Fruit fly (Drosophila melanogaster) whole organism, embryonic: ENCODE data around the gene Ccp84Aa.

ENCODE experiments used
- B-H2 ChIP-seq: fragments of 200-800 bp; sonication (Bioruptor generic); optimal IDR thresholded peaks from 2 replicates; lab custom pipeline; 2018; ENCODE audit warnings: missing biosample characterization, mild to moderate bottlenecking, missing genetic modification characterization
- CG1024 ChIP-seq: fragments of 200-800 bp; sonication (Bioruptor generic); IDR thresholded peaks from 2 replicates; pipeline ENCODE4 v1.3.6; 2022; ENCODE audit warnings: missing biosample characterization, missing genetic modification characterization
- CG10321 ChIP-seq: fragments of 200-800 bp; sonication (Bioruptor generic); IDR thresholded peaks from 2 replicates; pipeline ENCODE4 v1.3.6; 2022; ENCODE audit warnings: missing biosample characterization, missing genetic modification characterization
- CG10654 ChIP-seq: fragments of 200-800 bp; sonication (Bioruptor generic); optimal IDR thresholded peaks from 2 replicates; lab custom pipeline; 2016; ENCODE audit warnings: missing biosample characterization, missing genetic modification characterization
- CG1529 ChIP-seq: fragments of 200-800 bp; sonication (Bioruptor generic); optimal IDR thresholded peaks from 3 replicates; lab custom pipeline; 2018; ENCODE audit warnings: missing biosample characterization, missing genetic modification characterization
- CG16815 ChIP-seq: fragments of 200-800 bp; sonication (Bioruptor generic); optimal IDR thresholded peaks from 3 replicates; lab custom pipeline; 2017; ENCODE audit warnings: missing biosample characterization, mild to moderate bottlenecking, missing genetic modification characterization
- CG17361 ChIP-seq: fragments of 200-800 bp; sonication (Bioruptor generic); IDR thresholded peaks from 3 replicates; pipeline ENCODE4 v1.3.6; 2022; ENCODE audit warnings: missing biosample characterization, missing genetic modification characterization
- CG18011 ChIP-seq: fragments of 200-800 bp; sonication (Bioruptor generic); optimal IDR thresholded peaks from 2 replicates; lab custom pipeline; 2017; ENCODE audit warnings: missing biosample characterization, missing genetic modification characterization, mild to moderate bottlenecking, moderate library complexity, missing genotype
- CG18262 ChIP-seq: fragments of 200-800 bp; optimal IDR thresholded peaks from 3 replicates; lab custom pipeline; 2019; ENCODE audit warnings: missing biosample characterization, mild to moderate bottlenecking, missing genetic modification characterization, moderate library complexity
- CG30431 ChIP-seq: fragments of 200-800 bp; sonication (Bioruptor generic); optimal IDR thresholded peaks from 2 replicates; lab custom pipeline; 2017; ENCODE audit warnings: missing biosample characterization, missing genetic modification characterization
- CG32767 ChIP-seq: fragments of 200-800 bp; sonication (Bioruptor generic); IDR thresholded peaks from 2 replicates; pipeline ENCODE4 v1.3.6; 2022; ENCODE audit warnings: missing biosample characterization, missing genetic modification characterization
- CG34422 ChIP-seq: fragments of 200-800 bp; sonication (Bioruptor generic); IDR thresholded peaks from 3 replicates; pipeline ENCODE4 v1.3.6; 2022; ENCODE audit warnings: missing biosample characterization, missing genetic modification characterization
- CG4328 ChIP-seq: fragments of 200-800 bp; sonication (Bioruptor generic); optimal IDR thresholded peaks from 3 replicates; lab custom pipeline; 2017; ENCODE audit warnings: missing biosample characterization, missing genetic modification reagents, missing genetic modification characterization
- CG5180 ChIP-seq: fragments of 200-800 bp; sonication (Bioruptor generic); optimal IDR thresholded peaks from 3 replicates; lab custom pipeline; 2017; ENCODE audit warnings: missing biosample characterization, missing genetic modification characterization, mild to moderate bottlenecking, moderate library complexity, missing genetic modification reagents
- CG6272 ChIP-seq: fragments of 200-800 bp; sonication (Bioruptor generic); IDR thresholded peaks from 2 replicates; pipeline ENCODE4 v1.3.6; 2022; ENCODE audit warnings: missing biosample characterization, missing genetic modification characterization
- CG7556 ChIP-seq: fragments of 200-800 bp; sonication (Bioruptor generic); optimal IDR thresholded peaks from 2 replicates; lab custom pipeline; 2017; ENCODE audit warnings: missing biosample characterization, mild to moderate bottlenecking, missing genetic modification characterization
- CG8765 ChIP-seq: fragments of 200-800 bp; sonication (Bioruptor generic); IDR thresholded peaks from 2 replicates; pipeline ENCODE4 v1.3.6; 2022; ENCODE audit warnings: missing biosample characterization, missing genetic modification characterization
- CkIIα-i1 ChIP-seq: fragments of 200-800 bp; sonication (Bioruptor generic); IDR thresholded peaks from 2 replicates; pipeline ENCODE4 v1.3.6; 2022; ENCODE audit warnings: missing biosample characterization, missing genetic modification characterization
- D ChIP-seq, 2 experiments: fragments of 200-800 bp in 1 of 2; fragments of >200 bp in 1 of 2; sonication (Bioruptor generic) in 1 of 2; optimal IDR thresholded peaks; 2 replicates in 1 of 2; 3 replicates in 1 of 2; lab custom pipeline; 2017; ENCODE audit warnings: mild to moderate bottlenecking in 1 of 2, missing biosample characterization in 1 of 2, missing genetic modification characterization in 1 of 2, missing genetic modification reagents in 1 of 2
- Deaf1 ChIP-seq: fragments of 200-800 bp; optimal IDR thresholded peaks from 3 replicates; lab custom pipeline; 2019; ENCODE audit warnings: missing biosample characterization, mild to moderate bottlenecking, missing genetic modification characterization, moderate library complexity
- ERR ChIP-seq: fragments of 200-800 bp; sonication (Bioruptor generic); optimal IDR thresholded peaks from 2 replicates; lab custom pipeline; 2016; ENCODE audit warnings: missing biosample characterization, missing genetic modification characterization
- HLHmδ ChIP-seq: fragments of 200-800 bp; sonication (Bioruptor generic); optimal IDR thresholded peaks from 2 replicates; lab custom pipeline; 2018; ENCODE audit warnings: missing biosample characterization, mild to moderate bottlenecking, missing genetic modification characterization, moderate library complexity
- Jarid2 ChIP-seq: fragments of 200-800 bp; sonication (Bioruptor generic); optimal IDR thresholded peaks from 3 replicates; lab custom pipeline; 2017; ENCODE audit warnings: mild to moderate bottlenecking, missing biosample characterization, missing genetic modification reagents, missing genetic modification characterization
- MBD-R2 ChIP-seq: fragments of 200-800 bp; sonication (Bioruptor generic); IDR thresholded peaks from 2 replicates; pipeline ENCODE4 v1.3.6; 2022; ENCODE audit warnings: missing biosample characterization, missing genetic modification characterization
- Med ChIP-seq: fragments of 200-800 bp; sonication (Bioruptor generic); peaks from one replicate; lab custom pipeline; 2016; ENCODE audit warnings: missing biosample characterization, missing genetic modification characterization, mild to moderate bottlenecking, inconsistent platforms, moderate library complexity
- Nf-YA ChIP-seq: fragments of 200-800 bp; sonication (Bioruptor generic); IDR thresholded peaks from 2 replicates; pipeline ENCODE4 v1.3.6; 2022; ENCODE audit warnings: missing biosample characterization, missing genetic modification characterization
- Nf-YB ChIP-seq: fragments of 200-800 bp; sonication (Bioruptor generic); optimal IDR thresholded peaks from 3 replicates; lab custom pipeline; 2019; ENCODE audit warnings: missing biosample characterization, mild to moderate bottlenecking, missing genetic modification characterization, moderate library complexity
- Nf-YC ChIP-seq: fragments of 200-800 bp; optimal IDR thresholded peaks from 3 replicates; lab custom pipeline; 2019; ENCODE audit warnings: missing biosample characterization, mild to moderate bottlenecking, missing genetic modification characterization, moderate library complexity
- NfI ChIP-seq: fragments of 200-800 bp; sonication (Bioruptor generic); optimal IDR thresholded peaks from 3 replicates; lab custom pipeline; 2018; ENCODE audit warnings: missing biosample characterization, mild to moderate bottlenecking, missing genetic modification characterization, moderate library complexity
- Rx ChIP-seq: fragments of 200-800 bp; sonication (Bioruptor generic); IDR thresholded peaks from 2 replicates; pipeline ENCODE4 v1.3.6; 2022; ENCODE audit warnings: missing biosample characterization, missing genetic modification characterization
- Xrp1 ChIP-seq: fragments of 200-800 bp; sonication (Bioruptor generic); IDR thresholded peaks from 2 replicates; pipeline ENCODE4 v1.3.6; 2022; ENCODE audit warnings: missing biosample characterization, missing genetic modification characterization
- ara ChIP-seq: fragments of 200-800 bp; sonication (Bioruptor generic); IDR thresholded peaks from 2 replicates; pipeline ENCODE4 v1.3.6; 2022; ENCODE audit warnings: missing biosample characterization, missing genetic modification characterization
- bbx ChIP-seq: fragments of 200-800 bp; sonication (Bioruptor generic); IDR thresholded peaks from 2 replicates; pipeline ENCODE4 v1.3.6; 2022; ENCODE audit warnings: missing biosample characterization, missing genetic modification characterization; ENCODE audit not compliant: partially characterized antibody
- cwo ChIP-seq: fragments of 200-800 bp; sonication (Bioruptor generic); optimal IDR thresholded peaks from 3 replicates; lab custom pipeline; 2017; ENCODE audit warnings: missing biosample characterization, missing genetic modification characterization, mild to moderate bottlenecking, moderate library complexity, missing genetic modification reagents
- exex ChIP-seq: fragments of 200-800 bp; sonication (Bioruptor generic); optimal IDR thresholded peaks from 4 replicates; lab custom pipeline; 2018; ENCODE audit warnings: missing biosample characterization, mild to moderate bottlenecking, missing genetic modification characterization, moderate library complexity
- gem ChIP-seq: fragments of 200-800 bp; sonication (Bioruptor generic); optimal IDR thresholded peaks from 2 replicates; lab custom pipeline; 2019; ENCODE audit warnings: missing biosample characterization, mild to moderate bottlenecking, missing genetic modification characterization, moderate library complexity
- jumu ChIP-seq: fragments of 200-800 bp; sonication (Bioruptor generic); optimal IDR thresholded peaks from 3 replicates; lab custom pipeline; 2016; ENCODE audit warnings: missing biosample characterization, missing genetic modification characterization
- kay ChIP-seq: fragments of 200-800 bp; sonication (Bioruptor generic); optimal IDR thresholded peaks from 2 replicates; lab custom pipeline; 2016; ENCODE audit warnings: missing biosample characterization, missing genetic modification characterization
- oc ChIP-seq: fragments of 200-800 bp; sonication (Bioruptor generic); optimal IDR thresholded peaks from 2 replicates; lab custom pipeline; 2018; ENCODE audit warnings: missing biosample characterization, mild to moderate bottlenecking, missing genetic modification characterization, moderate library complexity
- odd ChIP-seq: fragments of 200-800 bp; sonication (Bioruptor generic); optimal IDR thresholded peaks from 2 replicates; lab custom pipeline; 2017; ENCODE audit warnings: missing biosample characterization, mild to moderate bottlenecking, missing genetic modification characterization
- org-1 ChIP-seq: fragments of 200-800 bp; sonication (Bioruptor generic); optimal IDR thresholded peaks from 2 replicates; lab custom pipeline; 2017; ENCODE audit warnings: missing biosample characterization, missing genetic modification characterization
- pb ChIP-seq: fragments of 200-800 bp; sonication (Bioruptor generic); optimal IDR thresholded peaks from 3 replicates; lab custom pipeline; 2016; ENCODE audit warnings: missing biosample characterization, missing genetic modification characterization
- pros ChIP-seq: fragments of 200-800 bp; sonication (Bioruptor generic); optimal IDR thresholded peaks from 3 replicates; lab custom pipeline; 2019; ENCODE audit warnings: missing biosample characterization, mild to moderate bottlenecking, missing genetic modification characterization, moderate library complexity
- psq ChIP-seq: fragments of 200-800 bp; sonication (Bioruptor generic); optimal IDR thresholded peaks from 2 replicates; lab custom pipeline; 2017; ENCODE audit warnings: missing biosample characterization, missing genetic modification characterization
- sc ChIP-seq, 3 experiments: fragments of >200 bp in 2 of 3; fragments of 200-800 bp in 1 of 3; sonication (Bioruptor generic) in 1 of 3; optimal IDR thresholded peaks; 2 replicates in 2 of 3; 3 replicates in 1 of 3; lab custom pipeline; 2017; ENCODE audit warnings: mild to moderate bottlenecking in 1 of 3, missing biosample characterization in 1 of 3, missing genetic modification characterization in 1 of 3, missing genetic modification reagents in 1 of 3
- shn ChIP-seq: fragments of 200-800 bp; sonication (Bioruptor generic); optimal IDR thresholded peaks from 3 replicates; lab custom pipeline; 2016; ENCODE audit warnings: missing biosample characterization, missing genetic modification characterization
- sr ChIP-seq: fragments of 200-800 bp; sonication (Bioruptor generic); IDR thresholded peaks from 3 replicates; pipeline ENCODE4 v1.3.6; 2022; ENCODE audit warnings: missing biosample characterization, missing genetic modification characterization
- tll ChIP-seq, 2 experiments: fragments of 200-800 bp in 1 of 2; fragments of >200 bp in 1 of 2; sonication (Bioruptor generic) in 1 of 2; optimal IDR thresholded peaks; 2 replicates each; lab custom pipeline; 2017 to 2019; ENCODE audit warnings: missing biosample characterization in 2 of 2, missing genetic modification characterization in 2 of 2, mild to moderate bottlenecking in 1 of 2, moderate library complexity in 1 of 2
- tup ChIP-seq: fragments of 200-800 bp; sonication (Bioruptor generic); optimal IDR thresholded peaks from 2 replicates; lab custom pipeline; 2016; ENCODE audit warnings: missing biosample characterization, mild to moderate bottlenecking, missing genetic modification characterization, moderate library complexity
- vvl ChIP-seq: fragments of 200-800 bp; sonication (Bioruptor generic); IDR thresholded peaks from 2 replicates; pipeline ENCODE4 v1.3.6; 2022; ENCODE audit warnings: missing biosample characterization, missing genetic modification characterization

Ccp84Aa gene

dm6 chr3R:6678480-6678879 is 25.4 kb upstream of the Ccp84Aa start, which contains the start of gene lab:
Gene lab (minus strand): TSS chr3R:6678590.
- peak; percentile 24 for TF ChIP-seq oc (tag; lab: Kevin White, UChicago)
- no peak for TF ChIP-seq CG17361 (GFP tag; lab: Robert Waterston, UW)
- TF ChIP-seq CG1529 = no peak
- TF ChIP-seq CG10654 (GFP tag; lab: Kevin White, UChicago) = no peak
- TF ChIP-seq tll (GFP tag; optimal IDR thresholded peaks at IDR 0.05; lab: Kevin White, UChicago) = peak in 1 of 2 experiments; percentile 45
- TF ChIP-seq gem = no peak
- TF ChIP-seq Med (GFP tag; lab: Kevin White, UChicago) = peak; percentile 68
- TF ChIP-seq jumu = no peak
- no peak for TF ChIP-seq CG18011 (GFP tag; lab: Kevin White, UChicago)
- no peak for TF ChIP-seq NfI (GFP tag; lab: Kevin White, UChicago)
- no peak for TF ChIP-seq ERR
- no peak for TF ChIP-seq shn (GFP tag; lab: Kevin White, UChicago)
- no peak for TF ChIP-seq B-H2
- TF ChIP-seq CG1024 (GFP tag; lab: Robert Waterston, UW) = no peak
- TF ChIP-seq Xrp1 = no peak
- TF ChIP-seq Nf-YB (GFP tag; lab: Kevin White, UChicago) = peak; percentile 97
- no peak for TF ChIP-seq CG6272 (GFP tag; lab: Robert Waterston, UW)
- no peak for TF ChIP-seq D (optimal IDR thresholded peaks at IDR 0.05; lab: Kevin White, UChicago)
- TF ChIP-seq D (GFP tag; optimal IDR thresholded peaks at IDR 0.05; lab: Kevin White, UChicago) = no peak
- no peak for TF ChIP-seq psq (GFP tag; lab: Kevin White, UChicago)
- peak; percentile 10 for TF ChIP-seq pb (GFP tag; lab: Kevin White, UChicago)
- TF ChIP-seq Nf-YC (tag; lab: Kevin White, UChicago) = peak; percentile 98
- TF ChIP-seq MBD-R2 (GFP tag; lab: Robert Waterston, UW) = peak; percentile 10; the same call in 1 of the 2 replicates
- no peak for TF ChIP-seq CG4328 (GFP tag; lab: Kevin White, UChicago)
- peak; percentile 76 for TF ChIP-seq Nf-YA (GFP tag; lab: Robert Waterston, UW)
- no peak for TF ChIP-seq CG7556
- 0 out of 2 replicates have a peak, but pooled peaks have one; percentile 15 for TF ChIP-seq bbx
- TF ChIP-seq CkIIα-i1 (GFP tag; lab: Robert Waterston, UW) = no peak
- TF ChIP-seq exex (tag; lab: Kevin White, UChicago) = no peak
- TF ChIP-seq CG32767 (GFP tag; lab: Robert Waterston, UW) = no peak
- peak; percentile 10 for TF ChIP-seq odd (GFP tag; lab: Kevin White, UChicago)
- TF ChIP-seq cwo (GFP tag; lab: Kevin White, UChicago) = no peak
- peak; percentile 33 for TF ChIP-seq pros
- peak; percentile 99 for TF ChIP-seq CG10321
- TF ChIP-seq CG16815 (GFP tag; lab: Kevin White, UChicago) = no peak
- 0 out of 2 replicates have a peak, but pooled peaks have one; percentile 21 for TF ChIP-seq vvl (GFP tag; lab: Robert Waterston, UW)
- no peak for TF ChIP-seq tup (GFP tag; lab: Kevin White, UChicago)
- peak; percentile 92 for TF ChIP-seq Jarid2 (GFP tag; lab: Kevin White, UChicago)
- TF ChIP-seq CG5180 = peak; percentile 85
- TF ChIP-seq org-1 (GFP tag; lab: Kevin White, UChicago) = no peak
- peak; percentile 89 for TF ChIP-seq Deaf1
- peak; percentile 76 for TF ChIP-seq kay (GFP tag; lab: Kevin White, UChicago)
- TF ChIP-seq Rx (GFP tag; lab: Robert Waterston, UW) = no peak
- peak; percentile 61 for TF ChIP-seq HLHmδ (GFP tag; lab: Kevin White, UChicago)
- TF ChIP-seq sr (GFP tag; lab: Robert Waterston, UW) = no peak
- TF ChIP-seq ara (GFP tag; lab: Robert Waterston, UW) = no peak
- TF ChIP-seq sc (optimal IDR thresholded peaks at IDR 0.05; lab: Kevin White, UChicago) = no peak
- TF ChIP-seq sc (GFP tag; optimal IDR thresholded peaks at IDR 0.05; lab: Kevin White, UChicago) = no peak
- TF ChIP-seq CG18262 (tag; lab: Kevin White, UChicago) = no peak
- no peak for TF ChIP-seq CG8765
- TF ChIP-seq CG30431 (GFP tag; lab: Kevin White, UChicago) = no peak
- peak; percentile 32; the same call in 1 of the 3 replicates for TF ChIP-seq CG34422 (GFP tag; lab: Robert Waterston, UW)
